Fruit fly (Drosophila melanogaster) whole organism, embryonic: Measurements from ENCODE around the gene CG44090.

Source experiments
- Abd-B ChIP-seq: fragments of 200-800 bp; sonication (Bioruptor generic); optimal IDR thresholded peaks from 2 replicates; lab custom pipeline; 2018; ENCODE audit warnings: missing biosample characterization, mild to moderate bottlenecking, missing genetic modification characterization, moderate library complexity
- Bgb ChIP-seq: fragments of 200-800 bp; sonication (Bioruptor generic); IDR thresholded peaks from 2 replicates; pipeline ENCODE4 v1.3.6; 2022; ENCODE audit warnings: missing biosample characterization, missing genetic modification characterization; ENCODE audit not compliant: partially characterized antibody
- CG1024 ChIP-seq: fragments of 200-800 bp; sonication (Bioruptor generic); IDR thresholded peaks from 2 replicates; pipeline ENCODE4 v1.3.6; 2022; ENCODE audit warnings: missing biosample characterization, missing genetic modification characterization
- CG11504 ChIP-seq: fragments of 200-800 bp; sonication (Bioruptor generic); optimal IDR thresholded peaks from 3 replicates; lab custom pipeline; 2019; ENCODE audit warnings: missing biosample characterization, mild to moderate bottlenecking, missing genetic modification characterization, moderate library complexity
- CG14050 ChIP-seq: fragments of 200-800 bp; sonication (Bioruptor generic); IDR thresholded peaks from 3 replicates; pipeline ENCODE4 v1.3.6; 2022; ENCODE audit warnings: missing biosample characterization, missing genetic modification characterization
- CG15011 ChIP-seq: fragments of 200-800 bp; sonication (Bioruptor generic); optimal IDR thresholded peaks from 3 replicates; lab custom pipeline; 2018; ENCODE audit warnings: missing biosample characterization, mild to moderate bottlenecking, missing genetic modification characterization
- CG15269 ChIP-seq: fragments of 200-800 bp; sonication (Bioruptor generic); optimal IDR thresholded peaks from 2 replicates; lab custom pipeline; 2018; ENCODE audit warnings: missing biosample characterization, mild to moderate bottlenecking, missing genetic modification characterization, moderate library complexity
- CG16815 ChIP-seq: fragments of 200-800 bp; sonication (Bioruptor generic); optimal IDR thresholded peaks from 3 replicates; lab custom pipeline; 2017; ENCODE audit warnings: missing biosample characterization, mild to moderate bottlenecking, missing genetic modification characterization
- CG16863 ChIP-seq: fragments of 200-800 bp; sonication (Bioruptor generic); optimal IDR thresholded peaks from 3 replicates; lab custom pipeline; 2016; ENCODE audit warnings: missing biosample characterization, missing genetic modification characterization
- CG17359 ChIP-seq: fragments of 200-800 bp; sonication (Bioruptor generic); optimal IDR thresholded peaks from 3 replicates; lab custom pipeline; 2018; ENCODE audit warnings: missing biosample characterization, mild to moderate bottlenecking, missing genetic modification characterization, moderate library complexity
- CG17361 ChIP-seq: fragments of 200-800 bp; sonication (Bioruptor generic); IDR thresholded peaks from 3 replicates; pipeline ENCODE4 v1.3.6; 2022; ENCODE audit warnings: missing biosample characterization, missing genetic modification characterization
- CG17829 ChIP-seq: fragments of 200-800 bp; optimal IDR thresholded peaks from 2 replicates; lab custom pipeline; 2019; ENCODE audit warnings: missing biosample characterization, mild to moderate bottlenecking, missing genetic modification characterization, moderate library complexity
- CG18262 ChIP-seq: fragments of 200-800 bp; optimal IDR thresholded peaks from 3 replicates; lab custom pipeline; 2019; ENCODE audit warnings: missing biosample characterization, mild to moderate bottlenecking, missing genetic modification characterization, moderate library complexity
- CG3281 ChIP-seq: fragments of 200-800 bp; sonication (Bioruptor generic); optimal IDR thresholded peaks from 3 replicates; lab custom pipeline; 2017; ENCODE audit warnings: missing biosample characterization, mild to moderate bottlenecking, missing genetic modification characterization
- CG5180 ChIP-seq: fragments of 200-800 bp; sonication (Bioruptor generic); optimal IDR thresholded peaks from 3 replicates; lab custom pipeline; 2017; ENCODE audit warnings: missing biosample characterization, missing genetic modification characterization, mild to moderate bottlenecking, moderate library complexity, missing genetic modification reagents
- CG8359 ChIP-seq: fragments of 200-800 bp; sonication (Bioruptor generic); optimal IDR thresholded peaks from 2 replicates; lab custom pipeline; 2017; ENCODE audit warnings: missing biosample characterization, mild to moderate bottlenecking, missing genetic modification characterization, borderline replicate concordance
- D ChIP-seq, 2 experiments: fragments of 200-800 bp in 1 of 2; fragments of >200 bp in 1 of 2; sonication (Bioruptor generic) in 1 of 2; optimal IDR thresholded peaks; 2 replicates in 1 of 2; 3 replicates in 1 of 2; lab custom pipeline; 2017; ENCODE audit warnings: mild to moderate bottlenecking in 1 of 2, missing biosample characterization in 1 of 2, missing genetic modification characterization in 1 of 2, missing genetic modification reagents in 1 of 2
- D19B ChIP-seq: fragments of 200-800 bp; sonication (Bioruptor generic); optimal IDR thresholded peaks from 2 replicates; lab custom pipeline; 2017; ENCODE audit warnings: missing biosample characterization, mild to moderate bottlenecking, missing genetic modification characterization
- Dbx ChIP-seq: fragments of 200-800 bp; sonication (Bioruptor generic); IDR thresholded peaks from 3 replicates; pipeline ENCODE4 v1.3.6; 2022; ENCODE audit warnings: missing biosample characterization, missing genetic modification characterization
- Deaf1 ChIP-seq: fragments of 200-800 bp; optimal IDR thresholded peaks from 3 replicates; lab custom pipeline; 2019; ENCODE audit warnings: missing biosample characterization, mild to moderate bottlenecking, missing genetic modification characterization, moderate library complexity
- HHEX ChIP-seq: fragments of 200-800 bp; sonication (Bioruptor generic); optimal IDR thresholded peaks from 3 replicates; lab custom pipeline; 2017; ENCODE audit warnings: missing biosample characterization, mild to moderate bottlenecking, missing genetic modification characterization, missing genetic modification reagents
- Meics ChIP-seq: fragments of 200-800 bp; sonication (Bioruptor generic); optimal IDR thresholded peaks from 2 replicates; lab custom pipeline; 2017; ENCODE audit warnings: missing biosample characterization, mild to moderate bottlenecking, missing genetic modification characterization
- Nf-YB ChIP-seq: fragments of 200-800 bp; sonication (Bioruptor generic); optimal IDR thresholded peaks from 3 replicates; lab custom pipeline; 2019; ENCODE audit warnings: missing biosample characterization, mild to moderate bottlenecking, missing genetic modification characterization, moderate library complexity
- Rfx ChIP-seq: fragments of 200-800 bp; sonication (Bioruptor generic); IDR thresholded peaks from 2 replicates; pipeline ENCODE4 v1.3.6; 2022; ENCODE audit warnings: missing biosample characterization, missing genetic modification characterization
- Scr ChIP-seq: fragments of 200-800 bp; sonication (Bioruptor generic); IDR thresholded peaks from 2 replicates; pipeline ENCODE4 v1.3.6; 2022; ENCODE audit warnings: missing biosample characterization, missing genetic modification characterization; ENCODE audit not compliant: partially characterized antibody
- Six4 ChIP-seq: fragments of 200-800 bp; sonication (Bioruptor generic); optimal IDR thresholded peaks from 2 replicates; lab custom pipeline; 2016; ENCODE audit warnings: missing biosample characterization, missing genetic modification characterization
- Sox100B ChIP-seq: fragments of 200-800 bp; sonication (Bioruptor generic); optimal IDR thresholded peaks from 3 replicates; lab custom pipeline; 2018; ENCODE audit warnings: missing biosample characterization, mild to moderate bottlenecking, missing genetic modification characterization
- Trl ChIP-seq, 3 experiments: fragments of >200 bp in 2 of 3; fragments of 200-800 bp in 1 of 3; sonication (Bioruptor generic) in 1 of 3; optimal IDR thresholded peaks; 2 replicates in 1 of 3; 3 replicates in 2 of 3; lab custom pipeline; 2016 to 2017; ENCODE audit warnings: missing biosample characterization in 1 of 3, missing genetic modification characterization in 1 of 3
- bcd ChIP-seq: fragments of 200-800 bp; sonication (Bioruptor generic); optimal IDR thresholded peaks from 2 replicates; lab custom pipeline; 2017; ENCODE audit warnings: missing biosample characterization, mild to moderate bottlenecking, missing genetic modification characterization
- chif ChIP-seq, 2 experiments: fragments of 200-800 bp; sonication (Bioruptor generic); optimal IDR thresholded peaks; 3 replicates each; lab custom pipeline; 2016; ENCODE audit warnings: missing biosample characterization in 2 of 2, missing genetic modification characterization in 2 of 2
- dmrt99B ChIP-seq: fragments of 200-800 bp; sonication (Bioruptor generic); optimal IDR thresholded peaks from 2 replicates; lab custom pipeline; 2018; ENCODE audit warnings: missing biosample characterization, mild to moderate bottlenecking, missing genetic modification characterization, moderate library complexity
- dysf ChIP-seq: fragments of 200-800 bp; sonication (Bioruptor generic); IDR thresholded peaks from 3 replicates; pipeline ENCODE4 v1.3.6; 2022; ENCODE audit warnings: missing biosample characterization, missing genetic modification characterization
- fd96Cb ChIP-seq: fragments of 200-800 bp; sonication (Bioruptor generic); optimal IDR thresholded peaks from 2 replicates; lab custom pipeline; 2018; ENCODE audit warnings: missing biosample characterization, mild to moderate bottlenecking, missing genetic modification characterization, moderate library complexity
- gcm ChIP-seq: fragments of 200-800 bp; sonication (Bioruptor generic); optimal IDR thresholded peaks from 2 replicates; lab custom pipeline; 2019; ENCODE audit warnings: missing biosample characterization, mild to moderate bottlenecking, missing genetic modification characterization, moderate library complexity
- ind ChIP-seq: fragments of 200-800 bp; sonication (Bioruptor generic); optimal IDR thresholded peaks from 3 replicates; lab custom pipeline; 2016; ENCODE audit warnings: missing biosample characterization, missing genetic modification characterization
- lab ChIP-seq: fragments of 200-800 bp; sonication (Bioruptor generic); optimal IDR thresholded peaks from 3 replicates; lab custom pipeline; 2017; ENCODE audit warnings: missing biosample characterization, missing genetic modification characterization, mild to moderate bottlenecking, moderate library complexity, missing genetic modification reagents
- org-1 ChIP-seq: fragments of 200-800 bp; sonication (Bioruptor generic); optimal IDR thresholded peaks from 2 replicates; lab custom pipeline; 2017; ENCODE audit warnings: missing biosample characterization, missing genetic modification characterization
- p53 ChIP-seq: fragments of 200-800 bp; sonication (Bioruptor generic); optimal IDR thresholded peaks from 2 replicates; lab custom pipeline; 2016; ENCODE audit warnings: missing biosample characterization, missing genetic modification characterization
- pb ChIP-seq: fragments of 200-800 bp; sonication (Bioruptor generic); optimal IDR thresholded peaks from 3 replicates; lab custom pipeline; 2016; ENCODE audit warnings: missing biosample characterization, missing genetic modification characterization
- prd ChIP-seq, 3 experiments: fragments of >200 bp in 2 of 3; fragments of 200-800 bp in 1 of 3; sonication (Bioruptor generic) in 1 of 3; optimal IDR thresholded peaks in 2 of 3; IDR thresholded peaks in 1 of 3; 2 replicates in 2 of 3; 3 replicates in 1 of 3; pipeline versions ENCODE4 v1.3.6 to Lab custom; 2017 to 2022; ENCODE audit warnings: missing biosample characterization in 1 of 3, missing genetic modification characterization in 1 of 3
- row ChIP-seq: fragments of 200-800 bp; sonication (Bioruptor generic); IDR thresholded peaks from 3 replicates; pipeline ENCODE4 v1.3.6; 2022; ENCODE audit warnings: missing biosample characterization, missing genetic modification characterization
- scrt ChIP-seq: fragments of 200-800 bp; sonication (Bioruptor generic); optimal IDR thresholded peaks from 2 replicates; lab custom pipeline; 2018; ENCODE audit warnings: missing biosample characterization, mild to moderate bottlenecking, missing genetic modification characterization, moderate library complexity
- sisA ChIP-seq: fragments of 200-800 bp; sonication (Bioruptor generic); IDR thresholded peaks from 2 replicates; pipeline ENCODE4 v1.3.6; 2022; ENCODE audit warnings: missing biosample characterization, missing genetic modification characterization
- sqz ChIP-seq: fragments of 200-800 bp; sonication (Bioruptor generic); optimal IDR thresholded peaks from 3 replicates; lab custom pipeline; 2018; ENCODE audit warnings: missing biosample characterization, mild to moderate bottlenecking, missing genetic modification characterization
- tin ChIP-seq: fragments of 200-800 bp; sonication (Bioruptor generic); optimal IDR thresholded peaks from 3 replicates; lab custom pipeline; 2016; ENCODE audit warnings: missing biosample characterization, missing genetic modification characterization
- twi ChIP-seq: fragments of 200-800 bp; optimal IDR thresholded peaks from 2 replicates; lab custom pipeline; 2019; ENCODE audit warnings: missing biosample characterization, mild to moderate bottlenecking, missing genetic modification characterization, moderate library complexity
- zen2 ChIP-seq: fragments of 200-800 bp; sonication (Bioruptor generic); IDR thresholded peaks from 3 replicates; pipeline ENCODE4 v1.3.6; 2022; ENCODE audit warnings: missing biosample characterization, missing genetic modification characterization; ENCODE audit not compliant: partially characterized antibody

The CG44090 gene

DNA sequence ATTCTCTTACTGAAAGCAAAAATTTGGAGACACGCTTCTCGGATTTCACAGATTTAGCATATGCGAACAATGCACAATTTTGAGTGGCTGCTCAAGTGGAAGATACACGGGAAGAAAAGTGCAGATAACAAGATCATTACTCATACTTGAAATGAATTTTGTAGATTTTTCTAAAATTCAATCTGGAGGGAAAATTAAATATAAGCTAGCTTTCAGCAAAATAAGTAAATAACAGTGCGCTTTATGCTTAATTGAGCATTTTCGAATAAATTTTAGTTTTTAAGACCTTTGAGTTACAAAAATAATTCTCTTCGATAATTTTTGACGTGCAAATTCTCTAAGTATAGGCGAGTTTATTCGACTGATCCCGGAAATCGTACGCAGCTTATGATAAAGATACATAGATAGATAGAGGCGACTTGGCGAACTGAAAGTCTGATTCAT lies 33.5 kb downstream of the CG44090 start (continued):
- TF ChIP-seq gcm (GFP tag; lab: Kevin White, UChicago) (peak; percentile 8), Bgb (GFP tag; lab: Robert Waterston, UW) (no peak), CG17359 (tag; lab: Kevin White, UChicago) (peak; percentile 61), CG15011 (peak; percentile 22), Meics (GFP tag; lab: Kevin White, UChicago) (peak; percentile 50), CG16815 (GFP tag; lab: Kevin White, UChicago) (no peak), fd96Cb (tag; lab: Kevin White, UChicago) (peak; percentile 63), Nf-YB (GFP tag; lab: Kevin White, UChicago) (no peak), sisA (GFP tag; lab: Robert Waterston, UW) (peak; percentile 46; the same call in 1 of the 2 replicates), row (GFP tag; lab: Robert Waterston, UW) (peak; percentile 34; the same call in 2 of the 3 replicates), Deaf1 (tag; lab: Kevin White, UChicago) (peak; percentile 8), Trl (optimal IDR thresholded peaks at IDR 0.05; lab: Kevin White, UChicago) (no peak), Trl (GFP tag; optimal IDR thresholded peaks at IDR 0.05; lab: Kevin White, UChicago) (peak; percentile 34), org-1 (GFP tag; lab: Kevin White, UChicago) (no peak), CG11504 (tag; lab: Kevin White, UChicago) (peak; percentile 80), CG16863 (GFP tag; lab: Kevin White, UChicago) (no peak), scrt (GFP tag; lab: Kevin White, UChicago) (peak; percentile 13), prd (optimal IDR thresholded peaks at IDR 0.05; lab: Kevin White, UChicago) (no peak), prd (GFP tag; IDR thresholded peaks at IDR 0.05; lab: Robert Waterston, UW) (peak; percentile 18; the same call in 1 of the 3 replicates), CG1024 (GFP tag; lab: Robert Waterston, UW) (0 out of 2 replicates have a peak, but pooled peaks have one; percentile 17), CG18262 (peak; percentile 61), twi (tag; lab: Kevin White, UChicago) (peak; percentile 79), CG14050 (peak; percentile 19; the same call in 1 of the 3 replicates), CG3281 (peak; percentile 65), ind (GFP tag; lab: Kevin White, UChicago) (peak; percentile 30), Rfx (GFP tag; lab: Robert Waterston, UW) (peak; percentile 52; the same call in 1 of the 2 replicates), CG15269 (tag; lab: Kevin White, UChicago) (peak; percentile 19), Abd-B (GFP tag; lab: Kevin White, UChicago) (peak; percentile 55), CG17361 (GFP tag; lab: Robert Waterston, UW) (peak; percentile 39; the same call in 2 of the 3 replicates), HHEX (GFP tag; lab: Kevin White, UChicago) (peak; percentile 60), tin (GFP tag; lab: Kevin White, UChicago) (peak; percentile 57), p53 (GFP tag; lab: Kevin White, UChicago) (peak; percentile 2), Six4 (GFP tag; lab: Kevin White, UChicago) (peak; percentile 47), dmrt99B (tag; lab: Kevin White, UChicago) (peak; percentile 78), pb (GFP tag; lab: Kevin White, UChicago) (peak; percentile 41), CG5180 (GFP tag; lab: Kevin White, UChicago) (peak; percentile 22), sqz (GFP tag; lab: Kevin White, UChicago) (no peak), Scr (GFP tag; lab: Robert Waterston, UW) (no peak), CG17829 (tag; lab: Kevin White, UChicago) (peak; percentile 33), dysf (GFP tag; lab: Robert Waterston, UW) (peak; percentile 55; the same call in 2 of the 3 replicates), D (optimal IDR thresholded peaks at IDR 0.05; lab: Kevin White, UChicago) (no peak), D (GFP tag; optimal IDR thresholded peaks at IDR 0.05; lab: Kevin White, UChicago) (peak; percentile 67), zen2 (GFP tag; lab: Robert Waterston, UW) (no peak), chif (GFP tag; optimal IDR thresholded peaks at IDR 0.05; lab: Kevin White, UChicago) (peak in 1 of 2 experiments; percentile 49), Sox100B (GFP tag; lab: Kevin White, UChicago) (peak; percentile 57), Dbx (GFP tag; lab: Robert Waterston, UW) (0 out of 3 replicates have a peak, but pooled peaks have one; percentile 28), bcd (peak; percentile 45), CG8359 (GFP tag; lab: Kevin White, UChicago) (peak; percentile 50), lab (GFP tag; lab: Kevin White, UChicago) (peak; percentile 60), D19B (peak; percentile 22)
